Worm (Caenorhabditis elegans) whole organism, late embryonic: ENCODE data around the gene Y57G11C.48.

ENCODE experiments used
- C08G9.2 ChIP-seq: sonication (generic microtip); optimal IDR thresholded peaks from 2 replicates; lab custom pipeline; 2016; ENCODE audit warnings: mild to moderate bottlenecking, missing genetic modification characterization, moderate library complexity, missing compliant biosample characterization
- C38D4.7 ChIP-seq: fragments of 200-800 bp; sonication (Bioruptor generic); optimal IDR thresholded peaks from 2 replicates; lab custom pipeline; 2018; ENCODE audit warnings: mild to moderate bottlenecking, missing genetic modification characterization, moderate library complexity, missing compliant biosample characterization
- F13H6.1 ChIP-seq: sonication (generic microtip); optimal IDR thresholded peaks from 2 replicates; lab custom pipeline; 2016; ENCODE audit warnings: missing genetic modification characterization, missing compliant biosample characterization
- K02D7.2 ChIP-seq: sonication (generic microtip); optimal IDR thresholded peaks from 2 replicates; lab custom pipeline; 2017; ENCODE audit warnings: mild to moderate bottlenecking, missing genetic modification characterization, missing compliant biosample characterization
- K09A11.1 ChIP-seq: sonication (generic microtip); optimal IDR thresholded peaks from 2 replicates; lab custom pipeline; 2017; ENCODE audit warnings: antibody characterized with exemption, mild to moderate bottlenecking, missing genetic modification characterization, missing compliant biosample characterization; ENCODE audit not compliant: insufficient read depth
- ama-1 ChIP-seq: fragments of 150-350 bp; optimal IDR thresholded peaks from 2 replicates; lab custom pipeline; 2014
- ceh-22 ChIP-seq: sonication (generic microtip); optimal IDR thresholded peaks from 2 replicates; lab custom pipeline; 2017; ENCODE audit warnings: missing biosample characterization, missing genetic modification characterization
- ceh-24 ChIP-seq: sonication (generic microtip); optimal IDR thresholded peaks from 2 replicates; lab custom pipeline; 2016; ENCODE audit warnings: mild to moderate bottlenecking, missing genetic modification characterization, missing compliant biosample characterization
- ceh-31 ChIP-seq: sonication (generic microtip); optimal IDR thresholded peaks from 2 replicates; lab custom pipeline; 2016; ENCODE audit warnings: missing genetic modification characterization, missing compliant biosample characterization
- ceh-34 ChIP-seq: sonication (generic microtip); optimal IDR thresholded peaks from 2 replicates; lab custom pipeline; 2016; ENCODE audit warnings: mild to moderate bottlenecking, missing genetic modification characterization, missing compliant biosample characterization
- ceh-48 ChIP-seq: sonication (generic microtip); optimal IDR thresholded peaks from 2 replicates; lab custom pipeline; 2016; ENCODE audit warnings: missing genetic modification characterization, inconsistent platforms, missing compliant biosample characterization
- ceh-6 ChIP-seq: fragments of 200-800 bp; sonication (Bioruptor generic); optimal IDR thresholded peaks from 2 replicates; lab custom pipeline; 2018; ENCODE audit warnings: mild to moderate bottlenecking, missing genetic modification characterization, missing compliant biosample characterization
- ceh-9 ChIP-seq: sonication (generic microtip); optimal IDR thresholded peaks from 2 replicates; lab custom pipeline; 2016; ENCODE audit warnings: mild to moderate bottlenecking, missing genetic modification characterization, inconsistent platforms, missing compliant biosample characterization
- che-1 ChIP-seq: sonication (generic microtip); optimal IDR thresholded peaks from 2 replicates; lab custom pipeline; 2016; ENCODE audit warnings: mild to moderate bottlenecking, missing genetic modification characterization, missing compliant biosample characterization
- dmd-4 ChIP-seq: sonication (generic microtip); optimal IDR thresholded peaks from 2 replicates; lab custom pipeline; 2016; ENCODE audit warnings: borderline replicate concordance, missing genetic modification characterization, missing compliant biosample characterization
- dve-1 ChIP-seq: sonication (generic microtip); optimal IDR thresholded peaks from 2 replicates; lab custom pipeline; 2017; ENCODE audit warnings: antibody characterized with exemption, mild to moderate bottlenecking, missing genetic modification characterization, missing compliant biosample characterization
- elt-2 ChIP-seq: sonication (generic microtip); optimal IDR thresholded peaks from 2 replicates; lab custom pipeline; 2016; ENCODE audit warnings: missing genetic modification reagents, missing genetic modification characterization, missing compliant biosample characterization
- elt-4 ChIP-seq: sonication (generic microtip); optimal IDR thresholded peaks from 2 replicates; lab custom pipeline; 2016; ENCODE audit warnings: missing genetic modification characterization, missing compliant biosample characterization
- fax-1 ChIP-seq: sonication (generic microtip); optimal IDR thresholded peaks from 2 replicates; lab custom pipeline; 2016; ENCODE audit warnings: missing genotype, missing genetic modification characterization, missing compliant biosample characterization
- fkh-10 ChIP-seq: fragments of 150-350 bp; optimal IDR thresholded peaks from 2 replicates; lab custom pipeline; 2014; ENCODE audit warnings: missing biosample characterization, missing genetic modification reagents, missing genetic modification characterization
- hlh-13 ChIP-seq: fragments of 200-800 bp; sonication (Bioruptor generic); optimal IDR thresholded peaks from 2 replicates; lab custom pipeline; 2018; ENCODE audit warnings: mild to moderate bottlenecking, missing genetic modification characterization, missing compliant biosample characterization
- hlh-15 ChIP-seq: sonication (generic microtip); optimal IDR thresholded peaks from 2 replicates; lab custom pipeline; 2016; ENCODE audit warnings: missing genetic modification characterization, missing compliant biosample characterization
- lim-6 ChIP-seq: sonication (generic microtip); optimal IDR thresholded peaks from 2 replicates; lab custom pipeline; 2016; ENCODE audit warnings: missing genetic modification characterization, missing compliant biosample characterization
- mec-3 ChIP-seq: sonication (generic microtip); optimal IDR thresholded peaks from 2 replicates; lab custom pipeline; 2016; ENCODE audit warnings: borderline replicate concordance, missing genetic modification characterization, missing compliant biosample characterization
- nfya-1 ChIP-seq: sonication (generic microtip); optimal IDR thresholded peaks from 2 replicates; lab custom pipeline; 2017; ENCODE audit warnings: missing genetic modification characterization, mild to moderate bottlenecking, missing compliant biosample characterization, antibody characterized with exemption, moderate library complexity
- odd-2 ChIP-seq: sonication (generic microtip); optimal IDR thresholded peaks from 2 replicates; lab custom pipeline; 2017; ENCODE audit warnings: antibody characterized with exemption, mild to moderate bottlenecking, missing genetic modification characterization, missing compliant biosample characterization
- pag-3 ChIP-seq: sonication (generic microtip); optimal IDR thresholded peaks from 2 replicates; lab custom pipeline; 2016; ENCODE audit warnings: missing compliant biosample characterization, missing genetic modification characterization, borderline replicate concordance
- pax-1 ChIP-seq: fragments of 150-350 bp; optimal IDR thresholded peaks from 2 replicates; lab custom pipeline; 2014; ENCODE audit warnings: missing biosample characterization, missing genetic modification characterization
- pqm-1 ChIP-seq: sonication (generic microtip); optimal IDR thresholded peaks from 2 replicates; lab custom pipeline; 2016; ENCODE audit warnings: missing genetic modification characterization, missing compliant biosample characterization
- ref-2 ChIP-seq: sonication (generic microtip); optimal IDR thresholded peaks from 2 replicates; lab custom pipeline; 2016; ENCODE audit warnings: missing genetic modification characterization, missing compliant biosample characterization
- rnt-1 ChIP-seq: sonication (generic microtip); optimal IDR thresholded peaks from 2 replicates; lab custom pipeline; 2016; ENCODE audit warnings: missing genetic modification characterization, missing compliant biosample characterization
- sox-4 ChIP-seq: sonication (generic microtip); optimal IDR thresholded peaks from 2 replicates; lab custom pipeline; 2017; ENCODE audit warnings: mild to moderate bottlenecking, missing genetic modification characterization, inconsistent platforms, missing compliant biosample characterization
- syd-9 ChIP-seq: sonication (generic microtip); optimal IDR thresholded peaks from 2 replicates; lab custom pipeline; 2016; ENCODE audit warnings: mild to moderate bottlenecking, missing genetic modification characterization, moderate library complexity, missing compliant biosample characterization
- tbx-2 ChIP-seq: sonication (generic microtip); optimal IDR thresholded peaks from 2 replicates; lab custom pipeline; 2016; ENCODE audit warnings: missing genetic modification characterization, missing compliant biosample characterization
- tbx-7 ChIP-seq: sonication (generic microtip); optimal IDR thresholded peaks from 2 replicates; lab custom pipeline; 2016; ENCODE audit warnings: missing genotype, missing genetic modification characterization, missing compliant biosample characterization
- ttx-3 ChIP-seq: sonication (generic microtip); optimal IDR thresholded peaks from 2 replicates; lab custom pipeline; 2016; ENCODE audit warnings: missing genetic modification reagents, missing genetic modification characterization, missing compliant biosample characterization
- unc-42 ChIP-seq: sonication (generic microtip); optimal IDR thresholded peaks from 2 replicates; lab custom pipeline; 2016; ENCODE audit warnings: missing genotype, missing genetic modification characterization, missing compliant biosample characterization
- unc-55 ChIP-seq: sonication (generic microtip); optimal IDR thresholded peaks from 2 replicates; lab custom pipeline; 2017; ENCODE audit warnings: missing biosample characterization, missing genetic modification reagents, missing genetic modification characterization
- ztf-16 ChIP-seq: sonication (generic microtip); optimal IDR thresholded peaks from 2 replicates; lab custom pipeline; 2017; ENCODE audit warnings: missing genetic modification characterization, missing compliant biosample characterization

Gene Y57G11C.48

ce11 chrIV:14959375-14959774 lies 15.2 kb upstream of the Y57G11C.48 start:
- TF ChIP-seq lim-6: no peak
- TF ChIP-seq K09A11.1 (tag; lab: Kevin White, UChicago): peak; percentile 12
- peak; percentile 22 for TF ChIP-seq unc-42 (tag; lab: Kevin White, UChicago)
- TF ChIP-seq K02D7.2 (tag; lab: Kevin White, UChicago): no peak
- peak; percentile 68 for TF ChIP-seq pax-1
- peak; percentile 63 for TF ChIP-seq nfya-1 (tag; lab: Kevin White, UChicago)
- no peak for TF ChIP-seq ttx-3 (tag; lab: Kevin White, UChicago)
- peak; percentile 9 for TF ChIP-seq ceh-31 (tag; lab: Kevin White, UChicago)
- no peak for TF ChIP-seq tbx-7 (tag; lab: Kevin White, UChicago)
- TF ChIP-seq elt-2 (tag; lab: Kevin White, UChicago): peak; percentile 98
- peak; percentile 27 for TF ChIP-seq rnt-1
- no peak for TF ChIP-seq fkh-10
- TF ChIP-seq unc-55 (GFP tag; lab: Kevin White, UChicago): peak; percentile 51
- TF ChIP-seq C38D4.7: no peak
- no peak for TF ChIP-seq ceh-24
- TF ChIP-seq tbx-2 (tag; lab: Kevin White, UChicago): peak; percentile 32
- TF ChIP-seq ceh-22: no peak

ce11 chrIV:14958551-14958950 lies 14.4 kb upstream of the Y57G11C.48 start, which contains the start of gene Y41E3.1:
Gene Y41E3.1 (minus strand): TSS chrIV:14958874.
- TF ChIP-seq C08G9.2 (tag; lab: Kevin White, UChicago) (no peak), elt-4 (tag; lab: Kevin White, UChicago) (no peak), ceh-48 (tag; lab: Kevin White, UChicago) (no peak), ceh-34 (tag; lab: Kevin White, UChicago) (no peak), hlh-13 (GFP tag; lab: Kevin White, UChicago) (no peak), pag-3 (tag; lab: Kevin White, UChicago) (no peak), F13H6.1 (tag; lab: Kevin White, UChicago) (no peak), ceh-9 (no peak), ztf-16 (no peak)

ce11 chrIV:14956693-14957281 lies 12.7 kb upstream of the Y57G11C.48 start:
- TF ChIP-seq elt-2 (tag; lab: Kevin White, UChicago) (peak; percentile 14), hlh-15 (tag; lab: Kevin White, UChicago) (no peak), ama-1 (lab: Kevin White, UChicago) (peak; percentile 44)
- TF ChIP-seq, all 69 proteins: peak for 2

- TF ChIP-seq elt-2 (tag; lab: Kevin White, UChicago) (no peak), K02D7.2 (tag; lab: Kevin White, UChicago) (no peak), pqm-1 (tag; lab: Kevin White, UChicago) (no peak), odd-2 (tag; lab: Kevin White, UChicago) (no peak), ceh-6 (GFP tag; lab: Kevin White, UChicago) (no peak), ceh-24 (no peak), unc-55 (GFP tag; lab: Kevin White, UChicago) (no peak), C08G9.2 (tag; lab: Kevin White, UChicago) (no peak), ztf-16 (no peak), mec-3 (no peak), che-1 (tag; lab: Kevin White, UChicago) (no peak), sox-4 (tag; lab: Kevin White, UChicago) (no peak), syd-9 (no peak), ceh-9 (no peak), dve-1 (no peak), ref-2 (no peak), ceh-34 (tag; lab: Kevin White, UChicago) (no peak), fax-1 (no peak), dmd-4 (tag; lab: Kevin White, UChicago) (no peak)
- TF ChIP-seq, all 69 proteins: peak for 0
These were observed 10.7 kb upstream of the Y57G11C.48 start for ce11 chrIV:14954842-14955241.
